4 worm cellular contexts compared by ENCODE assay signal in the genomic region with DNA sequence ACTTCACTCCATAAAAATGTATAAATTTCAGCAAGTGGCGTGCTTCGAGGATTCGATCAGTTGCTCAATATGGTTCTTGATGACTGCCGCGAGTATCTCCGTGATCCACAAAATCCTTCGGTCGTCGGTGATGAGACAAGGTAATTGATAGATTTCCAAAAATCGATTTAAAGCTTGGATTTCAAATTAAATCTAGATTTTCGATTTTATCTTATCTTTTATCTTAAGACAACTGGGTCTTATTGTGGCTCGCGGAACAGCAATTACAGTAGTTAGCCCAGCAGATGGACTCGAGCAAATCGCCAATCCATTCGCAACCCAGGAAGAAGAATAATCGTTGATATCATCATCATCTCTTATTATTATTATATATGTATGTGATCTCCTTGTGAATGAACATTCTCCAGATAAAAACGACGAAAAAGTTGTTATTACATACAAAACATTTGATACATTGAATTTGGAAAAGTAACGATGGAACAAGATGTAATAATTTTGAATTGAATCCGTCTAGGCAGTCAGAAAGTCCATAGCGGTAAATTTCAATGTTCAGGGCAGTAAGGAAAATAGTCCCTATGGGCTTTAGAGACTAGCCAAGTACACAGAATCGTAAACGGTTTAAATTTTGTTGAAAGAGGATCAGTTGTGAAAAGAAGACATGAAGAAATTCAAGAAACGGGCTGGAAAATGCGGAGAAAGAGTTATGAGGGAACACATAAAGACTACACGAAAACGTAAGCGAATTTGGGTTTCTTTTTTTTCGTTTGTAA.
TF ChIP-seq lines count a peak whose summit lies in the region.

No protein-coding gene starts in this region.

TF ChIP-seq in whole organism, L1 larva, 84 proteins besides CTCF, POLR2A, EP300 and RAD21 (continued from another document):
- TF ChIP-seq ceh-88 (GFP tag; IDR thresholded peaks at IDR 0.05; lab: Robert Waterston, UW) (peak; percentile 44; the same call in 1 of the 2 replicates), blmp-1 (tag; optimal IDR thresholded peaks at IDR 0.05; lab: Kevin White, UChicago) (no peak), nhr-90 (tag; optimal IDR thresholded peaks at IDR 0.05; lab: Kevin White, UChicago; ENCODE audit: poor library complexity) (peak; percentile 39), nhr-237 (tag; optimal IDR thresholded peaks at IDR 0.05; lab: Kevin White, UChicago) (no peak), rnt-1 (tag; optimal IDR thresholded peaks at IDR 0.05; lab: Kevin White, UChicago) (peak; percentile 8), Y116A8C.19 (tag; optimal IDR thresholded peaks at IDR 0.05; lab: Kevin White, UChicago; ENCODE audit: borderline replicate concordance) (no peak), nhr-47 (tag; optimal IDR thresholded peaks at IDR 0.05; lab: Kevin White, UChicago) (peak; percentile 34), tlp-1 (tag; optimal IDR thresholded peaks at IDR 0.05; lab: Kevin White, UChicago) (no peak), nhr-20 (tag; optimal IDR thresholded peaks at IDR 0.05; lab: Kevin White, UChicago) (no peak), dpl-1 (GFP tag; optimal IDR thresholded peaks at IDR 0.05; lab: Kevin White, UChicago) (no peak), sup-37 (GFP tag; optimal IDR thresholded peaks at IDR 0.05; lab: Kevin White, UChicago) (no peak), unc-62 (GFP tag; optimal IDR thresholded peaks at IDR 0.05; lab: Kevin White, UChicago) (no peak), nhr-76 (tag; optimal IDR thresholded peaks at IDR 0.05; lab: Kevin White, UChicago) (no peak), zip-4 (GFP tag; optimal IDR thresholded peaks at IDR 0.05; lab: Kevin White, UChicago) (peak; percentile 16), efl-1 (optimal IDR thresholded peaks at IDR 0.05; lab: Kevin White, UChicago) (no peak), efl-1 (GFP tag; optimal IDR thresholded peaks at IDR 0.05 in 1 of 2; lab: Kevin White, UChicago) (peak in 1 of 2 experiments; percentile 80), C16A3.4 (tag; optimal IDR thresholded peaks at IDR 0.05; lab: Kevin White, UChicago) (no peak), fkh-8 (tag; optimal IDR thresholded peaks at IDR 0.05; lab: Kevin White, UChicago) (no peak), unc-86 (tag; optimal IDR thresholded peaks at IDR 0.05; lab: Kevin White, UChicago) (no peak), fkh-10 (GFP tag; optimal IDR thresholded peaks at IDR 0.05; lab: Kevin White, UChicago) (no peak)

TF ChIP-seq in whole organism, L2 larva, 48 proteins besides CTCF, POLR2A, EP300 and RAD21 (continued from another document):
- TF ChIP-seq aly-2 (tag; optimal IDR thresholded peaks at IDR 0.05; lab: Kevin White, UChicago) (no peak), lsy-2 (tag; optimal IDR thresholded peaks at IDR 0.05; lab: Kevin White, UChicago) (peak in 1 of 2 experiments; percentile 42), nhr-11 (tag; optimal IDR thresholded peaks at IDR 0.05; lab: Kevin White, UChicago) (no peak), ama-1 (optimal IDR thresholded peaks at IDR 0.05; lab: Kevin White, UChicago) (peak; percentile 66), ceh-16 (tag; optimal IDR thresholded peaks at IDR 0.05; lab: Kevin White, UChicago) (no peak), ztf-4 (tag; optimal IDR thresholded peaks at IDR 0.05; lab: Kevin White, UChicago) (peak; percentile 31), snpc-4 (tag; optimal IDR thresholded peaks at IDR 0.05; lab: Kevin White, UChicago) (no peak), dmd-4 (tag; optimal IDR thresholded peaks at IDR 0.05; lab: Kevin White, UChicago) (no peak), ZK546.5 (tag; optimal IDR thresholded peaks at IDR 0.05; lab: Kevin White, UChicago) (no peak), lin-11 (tag; optimal IDR thresholded peaks at IDR 0.05; lab: Kevin White, UChicago) (no peak), fos-1 (tag; optimal IDR thresholded peaks at IDR 0.05; lab: Kevin White, UChicago) (no peak), nhr-10 (tag; optimal IDR thresholded peaks at IDR 0.05; lab: Kevin White, UChicago) (no peak), R02D3.7 (tag; optimal IDR thresholded peaks at IDR 0.05; lab: Kevin White, UChicago) (no peak), mdl-1 (tag; optimal IDR thresholded peaks at IDR 0.05; lab: Kevin White, UChicago) (no peak), sem-4 (tag; optimal IDR thresholded peaks at IDR 0.05; lab: Kevin White, UChicago) (no peak), unc-55 (GFP tag; optimal IDR thresholded peaks at IDR 0.05; lab: Kevin White, UChicago) (no peak), sma-9 (GFP tag; optimal IDR thresholded peaks at IDR 0.05; lab: Kevin White, UChicago) (peak; percentile 42), sma-9 (tag; optimal IDR thresholded peaks at IDR 0.05; lab: Kevin White, UChicago) (no peak), nhr-237 (tag; optimal IDR thresholded peaks at IDR 0.05; lab: Kevin White, UChicago) (no peak), nhr-23 (tag; optimal IDR thresholded peaks at IDR 0.05; lab: Kevin White, UChicago) (no peak), mbf-1 (tag; optimal IDR thresholded peaks at IDR 0.05; lab: Kevin White, UChicago) (no peak), alr-1 (tag; optimal IDR thresholded peaks at IDR 0.05; lab: Kevin White, UChicago) (no peak), sma-3 (GFP tag; optimal IDR thresholded peaks at IDR 0.05; lab: Kevin White, UChicago) (no peak)

TF ChIP-seq in whole organism, L4 larva, 104 proteins besides CTCF, POLR2A, EP300 and RAD21 (continued from another document and continues in another):
- TF ChIP-seq hif-1 (tag; optimal IDR thresholded peaks at IDR 0.05; lab: Kevin White, UChicago) (peak in 1 of 2 experiments; percentile 23), zip-2 (tag; optimal IDR thresholded peaks at IDR 0.05; lab: Kevin White, UChicago) (no peak), snpc-4 (tag; optimal IDR thresholded peaks at IDR 0.05; lab: Kevin White, UChicago) (no peak), jun-1 (tag; optimal IDR thresholded peaks at IDR 0.05; lab: Kevin White, UChicago) (no peak), madf-5 (GFP tag; IDR thresholded peaks at IDR 0.05; lab: Robert Waterston, UW) (no peak), daf-19 (GFP tag; conservative IDR thresholded peaks at IDR 0.05; lab: Robert Waterston, UW) (no peak), nhr-6 (tag; optimal IDR thresholded peaks at IDR 0.05; lab: Kevin White, UChicago) (no peak), lin-39 (tag; optimal IDR thresholded peaks at IDR 0.05; lab: Kevin White, UChicago) (no peak), lin-29 (GFP tag; IDR thresholded peaks at IDR 0.05; lab: Robert Waterston, UW) (no peak), D1046.2 (GFP tag; IDR thresholded peaks at IDR 0.05; lab: Robert Waterston, UW) (no peak), ceh-82 (tag; optimal IDR thresholded peaks at IDR 0.05; lab: Kevin White, UChicago) (no peak), unc-62 (GFP tag; optimal IDR thresholded peaks at IDR 0.05 in 1 of 2; lab: Kevin White, UChicago) (peak in 1 of 2 experiments; percentile 65), unc-62 (tag; optimal IDR thresholded peaks at IDR 0.05; lab: Kevin White, UChicago) (no peak), sdz-12 (GFP tag; optimal IDR thresholded peaks at IDR 0.05; lab: Kevin White, UChicago) (peak; percentile 78), madf-9 (GFP tag; conservative IDR thresholded peaks at IDR 0.05; lab: Robert Waterston, UW) (no peak), daf-8 (GFP tag; IDR thresholded peaks at IDR 0.05; lab: Robert Waterston, UW) (no peak), zag-1 (tag; optimal IDR thresholded peaks at IDR 0.05; lab: Kevin White, UChicago) (no peak), hlh-30 (tag; optimal IDR thresholded peaks at IDR 0.05; lab: Kevin White, UChicago; ENCODE audit: insufficient read depth) (peak; percentile 35), mxl-2 (GFP tag; conservative IDR thresholded peaks at IDR 0.05; lab: Robert Waterston, UW) (no peak), lin-1 (GFP tag; IDR thresholded peaks at IDR 0.05; lab: Robert Waterston, UW) (peak; percentile 7; the same call in 1 of the 2 replicates), F10B5.3 (tag; optimal IDR thresholded peaks at IDR 0.05; lab: Kevin White, UChicago) (peak; percentile 32), tag-97 (GFP tag; IDR thresholded peaks at IDR 0.05; lab: Robert Waterston, UW) (no peak), F26F4.8 (GFP tag; conservative IDR thresholded peaks at IDR 0.05; lab: Robert Waterston, UW) (no peak), zfp-3 (GFP tag; conservative IDR thresholded peaks at IDR 0.05; lab: Robert Waterston, UW) (peak; percentile 84), ceh-20 (GFP tag; IDR thresholded peaks at IDR 0.05; lab: Robert Waterston, UW) (no peak), fkh-10 (GFP tag; optimal IDR thresholded peaks at IDR 0.05; lab: Kevin White, UChicago) (no peak), unc-130 (GFP tag; optimal IDR thresholded peaks at IDR 0.05; lab: Kevin White, UChicago) (no peak), ces-1 (GFP tag; optimal IDR thresholded peaks at IDR 0.05; lab: Kevin White, UChicago) (no peak), nhr-77 (tag; optimal IDR thresholded peaks at IDR 0.05; lab: Kevin White, UChicago) (peak; percentile 70), mdt-29 (GFP tag; IDR thresholded peaks at IDR 0.05; lab: Robert Waterston, UW) (peak; percentile 51), Y105C5A.15 (GFP tag; IDR thresholded peaks at IDR 0.05; lab: Robert Waterston, UW) (no peak), F37D6.2 (tag; optimal IDR thresholded peaks at IDR 0.05; lab: Kevin White, UChicago) (no peak), F49E8.2 (tag; optimal IDR thresholded peaks at IDR 0.05; lab: Kevin White, UChicago; ENCODE audit: borderline replicate concordance) (no peak), pqm-1 (tag; optimal IDR thresholded peaks at IDR 0.05; lab: Kevin White, UChicago) (no peak), rbr-2 (tag; optimal IDR thresholded peaks at IDR 0.05; lab: Kevin White, UChicago) (no peak), ceh-62 (tag; optimal IDR thresholded peaks at IDR 0.05; lab: Kevin White, UChicago) (no peak), ztf-7 (tag; optimal IDR thresholded peaks at IDR 0.05; lab: Kevin White, UChicago) (no peak), ZK337.2 (GFP tag; IDR thresholded peaks at IDR 0.05; lab: Robert Waterston, UW) (no peak), zfp-2 (tag; optimal IDR thresholded peaks at IDR 0.05; lab: Kevin White, UChicago) (no peak), nhr-111 (GFP tag; optimal IDR thresholded peaks at IDR 0.05; lab: Kevin White, UChicago) (peak; percentile 6), vab-7 (GFP tag; IDR thresholded peaks at IDR 0.05; lab: Robert Waterston, UW) (peak; percentile 18; the same call in 1 of the 2 replicates), hmg-1.1 (GFP tag; IDR thresholded peaks at IDR 0.05; lab: Robert Waterston, UW) (peak; percentile 52; the same call in 1 of the 2 replicates), ZK546.5 (tag; optimal IDR thresholded peaks at IDR 0.05; lab: Kevin White, UChicago) (no peak), T26A8.4 (GFP tag; IDR thresholded peaks at IDR 0.05; lab: Robert Waterston, UW) (peak; percentile 75)

TF ChIP-seq in whole organism, young adult, 124 proteins besides CTCF, POLR2A, EP300 and RAD21 (continued from another document and continues in another):
- TF ChIP-seq C17E4.6 (GFP tag; IDR thresholded peaks at IDR 0.05; lab: Robert Waterston, UW), result 0 out of 2 replicates have a peak, but pooled peaks have one; percentile 17
- no peak for TF ChIP-seq snpc-1.3 (tag; optimal IDR thresholded peaks at IDR 0.05; lab: Kevin White, UChicago; ENCODE audit: insufficient read depth)
- TF ChIP-seq Y56A3A.18 (GFP tag; IDR thresholded peaks at IDR 0.05; lab: Robert Waterston, UW), result peak; percentile 90
- TF ChIP-seq attf-3 (GFP tag; conservative IDR thresholded peaks at IDR 0.05; lab: Robert Waterston, UW), result no peak
- peak; percentile 81 for TF ChIP-seq nfyb-1 (GFP tag; IDR thresholded peaks at IDR 0.05; lab: Robert Waterston, UW)
- TF ChIP-seq athp-1 (tag; optimal IDR thresholded peaks at IDR 0.05; lab: Kevin White, UChicago), result peak; percentile 90
- TF ChIP-seq ZK185.1 (tag; optimal IDR thresholded peaks at IDR 0.05; lab: Kevin White, UChicago; ENCODE audit: poor library complexity, severe bottlenecking), result peak; percentile 12
- peak; percentile 40; the same call in 1 of the 2 replicates for TF ChIP-seq egl-44 (GFP tag; IDR thresholded peaks at IDR 0.05; lab: Robert Waterston, UW)
- TF ChIP-seq Y67H2A.10 (GFP tag; conservative IDR thresholded peaks at IDR 0.05; lab: Robert Waterston, UW), result 0 out of 2 replicates have a peak, but pooled peaks have one; percentile 27
- TF ChIP-seq nfya-1 (tag; optimal IDR thresholded peaks at IDR 0.05; lab: Kevin White, UChicago; ENCODE audit: borderline replicate concordance, insufficient read depth), result no peak
- peak; percentile 46; the same call in 1 of the 2 replicates for TF ChIP-seq ekl-4 (GFP tag; IDR thresholded peaks at IDR 0.05; lab: Robert Waterston, UW)
- peak; percentile 67 for TF ChIP-seq mcd-1 (GFP tag; IDR thresholded peaks at IDR 0.05; lab: Robert Waterston, UW)
- TF ChIP-seq K12H6.12 (tag; optimal IDR thresholded peaks at IDR 0.05; lab: Kevin White, UChicago), result peak; percentile 61
- no peak for TF ChIP-seq D2030.7 (GFP tag; IDR thresholded peaks at IDR 0.05; lab: Robert Waterston, UW)
- TF ChIP-seq rec-8 (tag; optimal IDR thresholded peaks at IDR 0.05; lab: Kevin White, UChicago), result no peak
- peak; percentile 14 for TF ChIP-seq unc-130 (GFP tag; optimal IDR thresholded peaks at IDR 0.05; lab: Kevin White, UChicago)
- peak; percentile 41 for TF ChIP-seq madf-6 (GFP tag; IDR thresholded peaks at IDR 0.05; lab: Robert Waterston, UW)
- no peak for TF ChIP-seq B0019.2 (GFP tag; conservative IDR thresholded peaks at IDR 0.05; lab: Robert Waterston, UW)
- no peak for TF ChIP-seq nhr-179 (tag; optimal IDR thresholded peaks at IDR 0.05; lab: Kevin White, UChicago)
- no peak for TF ChIP-seq ztf-18 (tag; optimal IDR thresholded peaks at IDR 0.05; lab: Kevin White, UChicago)
- no peak for TF ChIP-seq him-1 (tag; optimal IDR thresholded peaks at IDR 0.05; lab: Kevin White, UChicago)
- peak; percentile 58; the same call in 1 of the 2 replicates for TF ChIP-seq pbrm-1 (GFP tag; IDR thresholded peaks at IDR 0.05; lab: Robert Waterston, UW)
- TF ChIP-seq ets-4 (GFP tag; optimal IDR thresholded peaks at IDR 0.05; lab: Kevin White, UChicago), result peak; percentile 14
- TF ChIP-seq zim-3 (tag; optimal IDR thresholded peaks at IDR 0.05; lab: Kevin White, UChicago), result peak; percentile 81
- TF ChIP-seq die-1 (tag; optimal IDR thresholded peaks at IDR 0.05; lab: Kevin White, UChicago), result peak; percentile 42
- no peak for TF ChIP-seq xnd-1 (tag; optimal IDR thresholded peaks at IDR 0.05; lab: Kevin White, UChicago)
- peak; percentile 91 for TF ChIP-seq Y53G8AR.9 (GFP tag; conservative IDR thresholded peaks at IDR 0.05; lab: Robert Waterston, UW)
- TF ChIP-seq madf-10 (tag; optimal IDR thresholded peaks at IDR 0.05; lab: Kevin White, UChicago), result peak; percentile 6
- TF ChIP-seq ccch-3 (GFP tag; optimal IDR thresholded peaks at IDR 0.05; lab: Kevin White, UChicago), result no peak
- TF ChIP-seq zfh-2 (GFP tag; conservative IDR thresholded peaks at IDR 0.05; lab: Robert Waterston, UW), result no peak
- TF ChIP-seq F33H1.4 (GFP tag; IDR thresholded peaks at IDR 0.05; lab: Robert Waterston, UW), result no peak
- TF ChIP-seq Y95B8A.8 (GFP tag; IDR thresholded peaks at IDR 0.05; lab: Robert Waterston, UW), result peak; percentile 67
- TF ChIP-seq efl-1 (GFP tag; optimal IDR thresholded peaks at IDR 0.05; lab: Kevin White, UChicago), result no peak
- TF ChIP-seq F49E8.2 (tag; optimal IDR thresholded peaks at IDR 0.05; lab: Kevin White, UChicago; ENCODE audit: insufficient read depth), result no peak
- TF ChIP-seq egl-18 (GFP tag; IDR thresholded peaks at IDR 0.05; lab: Robert Waterston, UW), result no peak
- no peak for TF ChIP-seq gei-17 (GFP tag; optimal IDR thresholded peaks at IDR 0.05; lab: Kevin White, UChicago)
- no peak for TF ChIP-seq unc-62 (GFP tag; optimal IDR thresholded peaks at IDR 0.05; lab: Kevin White, UChicago)
- TF ChIP-seq lin-26 (GFP tag; IDR thresholded peaks at IDR 0.05; lab: Robert Waterston, UW), result no peak
- TF ChIP-seq ceh-91 (GFP tag; IDR thresholded peaks at IDR 0.05; lab: Robert Waterston, UW), result no peak
- TF ChIP-seq attf-5 (GFP tag; optimal IDR thresholded peaks at IDR 0.05; lab: Kevin White, UChicago), result peak; percentile 32
- TF ChIP-seq F10E7.11 (tag; optimal IDR thresholded peaks at IDR 0.05; lab: Kevin White, UChicago), result peak; percentile 32
- peak; percentile 43; the same call in 1 of the 2 replicates for TF ChIP-seq let-526 (GFP tag; IDR thresholded peaks at IDR 0.05; lab: Robert Waterston, UW)
- no peak for TF ChIP-seq tbp1 (GFP tag; optimal IDR thresholded peaks at IDR 0.05; lab: Kevin White, UChicago)
- TF ChIP-seq ztf-3 (GFP tag; optimal IDR thresholded peaks at IDR 0.05; lab: Kevin White, UChicago), result no peak
- no peak for TF ChIP-seq ceh-58 (GFP tag; IDR thresholded peaks at IDR 0.05; lab: Robert Waterston, UW)
- TF ChIP-seq T07F8.4 (tag; optimal IDR thresholded peaks at IDR 0.05; lab: Kevin White, UChicago), result no peak
- peak; percentile 84 for TF ChIP-seq B0336.3 (GFP tag; IDR thresholded peaks at IDR 0.05; lab: Robert Waterston, UW)
- peak; percentile 83 for TF ChIP-seq tlf-1 (GFP tag; optimal IDR thresholded peaks at IDR 0.05; lab: Kevin White, UChicago)
